Worm (Caenorhabditis elegans) whole organism, L4/young adult: ENCODE results near the gene F54D12.9.

Experiments
- W03F9.2 ChIP-seq: fragments of 150-350 bp; optimal IDR thresholded peaks from 2 replicates; lab custom pipeline; 2014; ENCODE audit warnings: missing biosample characterization, missing genetic modification characterization
- dao-5 ChIP-seq: sonication (generic microtip); optimal IDR thresholded peaks from 2 replicates; lab custom pipeline; 2016; ENCODE audit warnings: missing genotype, missing genetic modification characterization, moderate library complexity, missing compliant biosample characterization
- him-1 ChIP-seq: sonication (generic microtip); optimal IDR thresholded peaks from 2 replicates; lab custom pipeline; 2016; ENCODE audit warnings: missing genotype, missing genetic modification reagents, missing genetic modification characterization, missing compliant biosample characterization

Gene F54D12.9

DNA sequence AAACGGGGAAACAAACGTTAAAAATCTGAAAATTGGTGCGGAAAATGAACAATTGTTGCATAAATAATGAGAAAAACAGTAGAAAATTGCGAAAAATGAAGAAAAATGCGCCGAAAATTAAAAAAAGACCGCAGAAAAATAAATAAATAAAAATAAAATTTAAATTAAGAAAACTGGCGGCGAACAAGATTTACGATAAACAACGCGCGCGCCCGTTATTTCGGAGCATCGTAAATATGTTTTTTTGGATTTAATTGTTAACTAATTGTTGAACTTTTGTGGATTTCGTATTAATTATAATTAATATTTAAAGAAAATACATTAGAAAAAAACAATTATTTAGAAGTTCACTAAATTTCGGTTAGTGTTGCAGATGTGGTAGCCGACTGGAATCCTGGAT, 4.7 kb downstream of the F54D12.9 start:
- no peak for TF ChIP-seq W03F9.2 (tag; lab: Kevin White, UChicago)
- TF ChIP-seq him-1 (tag; lab: Kevin White, UChicago): no peak
- TF ChIP-seq dao-5: no peak

DNA sequence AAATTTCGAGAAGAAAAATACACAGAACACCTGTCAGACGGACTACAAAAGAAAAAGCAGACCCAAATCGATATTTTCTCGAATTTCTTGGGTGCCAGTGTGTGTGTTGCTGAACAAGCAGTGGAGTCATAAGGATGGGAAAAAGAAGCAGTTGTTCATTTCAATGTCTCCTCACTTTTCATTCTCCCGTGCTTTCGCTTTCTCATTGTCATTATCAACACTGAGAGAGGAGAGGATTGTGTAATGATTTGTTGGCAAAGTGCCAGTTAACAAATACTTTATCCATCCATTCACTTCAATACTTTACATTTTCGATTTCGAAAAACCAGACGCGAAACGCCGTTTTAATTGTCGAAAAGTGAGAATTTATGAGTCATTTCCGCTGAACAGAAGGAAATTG, 5.9 kb downstream of the F54D12.9 start:
- no peak for TF ChIP-seq him-1 (tag; lab: Kevin White, UChicago)
- TF ChIP-seq dao-5: no peak
- TF ChIP-seq W03F9.2 (tag; lab: Kevin White, UChicago): no peak

DNA sequence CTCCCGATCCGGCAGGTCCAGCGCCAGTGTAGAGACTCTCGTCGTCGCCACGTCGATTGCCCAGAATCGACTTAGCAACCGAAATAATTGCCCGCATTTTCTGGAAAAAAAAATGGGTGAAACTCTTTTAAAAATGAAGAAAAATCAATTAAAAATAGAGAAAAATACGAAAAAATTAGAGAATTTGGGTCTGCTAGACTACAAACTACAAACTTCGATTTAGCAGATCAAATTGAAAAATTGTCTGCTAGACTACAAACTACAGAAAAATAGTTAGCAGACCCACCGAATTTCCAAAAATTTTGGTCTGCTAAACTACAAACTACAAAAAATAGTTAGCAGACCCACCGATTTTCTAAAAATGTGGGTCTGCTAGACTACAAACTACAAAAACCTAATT, 6.6 kb downstream of the F54D12.9 start, which contains the start of gene rog-1:
rog-1 (minus strand) TSS at position 101 of the 400 bp plus-strand sequence.
- TF ChIP-seq dao-5 (no peak), W03F9.2 (tag; lab: Kevin White, UChicago) (no peak), him-1 (tag; lab: Kevin White, UChicago) (no peak)

DNA sequence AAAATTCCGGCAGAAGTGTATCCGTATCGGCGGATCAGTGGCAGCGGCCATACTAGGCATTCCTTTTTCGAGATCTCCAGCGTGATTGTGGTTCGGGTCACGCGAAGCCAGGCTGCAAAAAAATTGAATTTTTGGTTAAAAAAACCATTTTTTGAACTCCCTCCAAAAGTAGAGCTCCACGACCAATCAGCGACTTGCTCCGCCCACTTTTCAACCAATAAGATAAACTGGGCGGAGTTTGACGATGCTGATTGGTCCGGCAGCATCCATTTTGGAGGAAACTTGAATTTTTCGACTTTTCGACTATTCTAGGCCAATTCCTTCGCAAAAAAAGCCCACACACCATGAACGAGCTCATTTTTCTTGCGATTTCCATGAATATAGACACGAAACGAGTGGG, 7.0 kb downstream of the F54D12.9 start:
- TF ChIP-seq dao-5 (no peak), him-1 (tag; lab: Kevin White, UChicago) (no peak), W03F9.2 (tag; lab: Kevin White, UChicago) (no peak)

DNA sequence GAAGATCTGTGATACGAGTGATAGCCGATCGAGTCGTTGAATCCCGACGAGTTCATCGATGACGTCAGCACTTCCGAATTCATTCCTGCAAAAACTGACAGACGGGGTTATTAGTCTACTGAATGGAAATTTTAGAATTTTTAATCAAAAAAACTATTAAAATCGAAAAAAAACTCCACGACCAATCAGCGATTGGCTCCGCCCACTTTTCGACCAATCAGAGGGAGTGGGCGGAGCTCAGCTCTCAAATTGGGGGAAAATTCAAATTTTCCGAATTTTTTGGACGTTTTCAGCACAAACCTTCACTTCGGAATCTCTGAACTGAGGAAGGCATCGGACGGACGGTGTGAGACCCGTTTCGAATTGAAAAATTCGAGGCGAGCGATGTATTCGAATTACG, 8.6 kb downstream of the F54D12.9 start:
- TF ChIP-seq W03F9.2 (tag; lab: Kevin White, UChicago): no peak
- TF ChIP-seq him-1 (tag; lab: Kevin White, UChicago): no peak
- TF ChIP-seq dao-5: no peak

DNA sequence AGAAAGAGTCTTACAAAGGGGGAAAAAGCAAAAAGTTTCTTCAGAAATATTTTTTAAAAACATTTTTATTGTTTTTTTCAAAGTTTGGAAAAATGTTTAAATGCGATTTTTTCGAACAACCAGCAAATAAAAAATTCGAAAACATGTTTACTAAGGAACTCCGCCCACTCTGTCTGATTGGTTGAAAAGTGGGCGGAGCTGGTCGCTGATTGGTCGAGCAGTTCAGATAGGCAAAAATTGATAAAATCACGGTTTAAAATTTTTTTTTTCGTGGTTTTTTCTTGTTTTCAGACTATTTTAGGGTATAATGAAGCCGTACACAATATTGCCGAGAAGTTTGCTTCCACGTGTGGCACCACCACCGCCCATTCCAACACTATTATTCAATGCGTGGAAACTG, 9.4 kb downstream of the F54D12.9 start:
- no peak for TF ChIP-seq W03F9.2 (tag; lab: Kevin White, UChicago)
- TF ChIP-seq dao-5: no peak
- no peak for TF ChIP-seq him-1 (tag; lab: Kevin White, UChicago)

DNA sequence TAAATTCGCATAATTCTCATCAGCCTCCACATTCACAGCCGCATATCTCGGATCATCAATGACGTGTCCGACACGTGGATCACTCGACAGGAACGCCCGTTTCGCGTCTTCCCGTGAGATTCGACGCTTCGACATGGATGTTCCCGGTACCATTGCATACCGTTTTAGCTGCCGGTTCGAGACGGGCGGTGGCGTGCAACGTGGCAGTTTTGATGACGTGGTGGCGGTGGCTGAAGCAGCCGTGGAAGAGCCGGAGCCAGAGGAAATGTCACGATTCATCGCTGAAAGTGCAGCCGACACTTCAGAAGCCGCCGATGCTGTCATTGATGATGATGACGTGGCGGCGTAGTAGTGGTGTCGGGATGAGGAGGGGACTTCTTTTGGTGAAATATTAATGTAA, 10.0 kb downstream of the F54D12.9 start:
- no peak for TF ChIP-seq dao-5

DNA sequence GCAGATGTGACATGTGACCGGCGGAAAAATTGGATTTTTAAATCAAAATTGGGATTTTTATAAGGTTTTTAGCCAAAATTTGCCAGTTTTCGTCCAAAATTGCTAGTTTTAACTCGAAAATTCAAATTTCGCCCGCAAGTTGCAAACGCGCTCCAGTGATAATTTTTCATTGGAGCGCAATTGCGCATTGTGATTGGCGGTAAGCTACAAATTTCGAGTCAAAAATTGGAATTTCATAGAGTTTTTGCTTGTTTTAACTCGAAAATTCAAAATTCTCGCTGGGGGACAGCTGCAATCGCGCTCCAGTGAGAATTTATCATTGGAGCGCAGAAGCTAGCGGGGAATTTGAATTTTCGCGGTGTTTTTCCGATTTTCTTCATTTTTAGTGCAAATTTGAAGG, 12.2 kb downstream of the F54D12.9 start:
- no peak for TF ChIP-seq him-1 (tag; lab: Kevin White, UChicago)
- no peak for TF ChIP-seq W03F9.2 (tag; lab: Kevin White, UChicago)
- no peak for TF ChIP-seq dao-5

DNA sequence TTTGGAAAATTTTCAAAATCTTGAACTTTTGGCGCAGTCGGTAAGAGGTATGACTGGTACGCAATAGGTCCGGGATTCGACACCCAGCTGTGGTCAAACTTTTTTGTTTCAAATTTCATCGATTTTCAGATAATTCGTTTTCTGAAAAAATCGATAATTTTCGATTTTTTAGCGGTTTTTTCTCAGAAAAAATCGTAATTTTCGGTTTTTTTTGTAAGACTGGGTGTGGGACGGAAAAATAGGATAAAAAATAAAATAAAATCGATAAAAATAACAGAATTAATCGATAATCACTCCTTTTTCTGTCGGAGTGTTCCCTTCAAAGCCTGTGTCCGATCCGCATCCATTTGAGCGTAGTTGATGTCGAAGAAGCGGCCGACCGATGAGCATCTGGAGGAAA, 12.8 kb downstream of the F54D12.9 start:
- TF ChIP-seq W03F9.2 (tag; lab: Kevin White, UChicago): no peak
- TF ChIP-seq dao-5: no peak
- TF ChIP-seq him-1 (tag; lab: Kevin White, UChicago): no peak

DNA sequence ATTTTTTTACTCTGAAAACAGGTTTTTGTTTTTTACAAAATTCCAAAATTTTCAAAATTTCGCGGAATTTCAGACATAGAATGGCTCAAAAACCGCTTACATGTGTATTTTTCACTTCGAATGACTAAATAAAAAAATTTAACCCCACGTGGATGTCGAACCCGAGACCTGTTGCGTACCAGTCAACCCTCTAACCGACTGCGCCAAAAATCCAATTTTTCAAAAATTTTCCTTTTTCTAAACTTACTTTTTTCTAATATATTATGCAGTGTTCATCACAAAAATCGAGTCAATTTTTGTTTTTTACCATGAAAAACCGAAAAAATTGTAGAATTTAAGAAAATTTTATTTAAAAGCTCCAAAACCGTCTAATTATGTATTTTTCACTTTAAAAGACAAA, 15.5 kb downstream of the F54D12.9 start:
- no peak for TF ChIP-seq him-1 (tag; lab: Kevin White, UChicago)
- TF ChIP-seq dao-5: no peak
- no peak for TF ChIP-seq W03F9.2 (tag; lab: Kevin White, UChicago)

DNA sequence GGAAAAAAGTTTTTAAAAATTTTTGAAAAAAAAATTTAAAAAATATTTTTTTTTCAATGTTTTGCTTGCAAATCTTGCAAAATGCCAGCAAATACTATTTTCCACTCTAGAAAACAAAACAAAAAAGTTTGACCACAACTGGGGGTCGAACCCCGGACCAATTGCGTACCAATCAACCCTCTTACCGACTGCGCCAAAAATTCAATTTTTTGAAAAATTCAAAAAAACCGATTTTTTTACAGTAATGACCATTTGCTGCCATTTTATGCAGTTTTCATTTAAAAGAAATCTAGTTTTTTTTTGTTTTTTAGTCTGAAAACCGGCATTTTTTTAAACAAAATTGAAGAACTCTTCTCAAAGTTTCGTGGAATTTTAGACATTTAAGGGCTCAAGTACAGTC, 19.1 kb downstream of the F54D12.9 start:
- TF ChIP-seq him-1 (tag; lab: Kevin White, UChicago) (no peak), W03F9.2 (tag; lab: Kevin White, UChicago) (no peak), dao-5 (no peak)

DNA sequence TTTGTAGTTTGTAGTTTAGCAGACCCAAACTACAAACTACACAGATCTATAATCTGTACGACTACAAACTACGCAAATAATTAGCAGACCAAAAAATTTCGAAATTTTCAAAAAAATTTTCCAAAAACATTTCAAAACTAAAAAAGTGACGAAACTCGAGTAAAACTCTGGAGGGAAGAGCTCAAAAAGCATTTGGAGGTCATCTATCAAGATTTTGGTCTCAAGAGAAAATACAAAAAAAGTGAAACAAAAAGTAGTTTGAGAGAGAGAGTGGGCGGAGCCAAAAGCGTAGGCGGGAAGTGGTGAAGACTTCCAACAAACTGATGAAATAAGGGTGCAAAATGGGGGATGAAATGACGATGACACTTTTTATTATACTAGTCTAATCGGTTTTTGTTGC, 21.3 kb downstream of the F54D12.9 start:
- TF ChIP-seq dao-5: no peak
- no peak for TF ChIP-seq W03F9.2 (tag; lab: Kevin White, UChicago)
- no peak for TF ChIP-seq him-1 (tag; lab: Kevin White, UChicago)

DNA sequence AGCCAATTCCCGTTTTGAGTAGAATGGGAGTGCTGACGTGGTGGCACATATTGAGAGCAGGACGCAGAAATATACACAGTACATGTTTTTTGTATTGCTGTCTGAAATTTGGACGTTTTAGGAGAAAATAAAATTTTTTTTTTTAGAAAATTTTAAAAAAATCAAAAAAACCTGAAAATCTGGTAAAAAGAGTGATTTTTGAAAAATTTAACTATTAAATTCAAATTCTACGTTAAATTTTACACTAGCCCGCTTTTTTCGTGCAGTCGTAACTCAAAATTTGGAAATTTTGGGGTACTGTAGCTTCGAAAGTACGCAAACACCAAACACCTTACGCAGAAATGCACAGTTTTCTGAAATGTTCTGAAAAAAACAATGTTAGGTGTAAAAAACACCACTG, 23.6 kb downstream of the F54D12.9 start, which contains the start of gene C13A10.2:
C13A10.2 (minus strand) TSS at position 101 of the 400 bp plus-strand sequence.
- TF ChIP-seq dao-5 (no peak), him-1 (tag; lab: Kevin White, UChicago) (no peak), W03F9.2 (tag; lab: Kevin White, UChicago) (no peak)

DNA sequence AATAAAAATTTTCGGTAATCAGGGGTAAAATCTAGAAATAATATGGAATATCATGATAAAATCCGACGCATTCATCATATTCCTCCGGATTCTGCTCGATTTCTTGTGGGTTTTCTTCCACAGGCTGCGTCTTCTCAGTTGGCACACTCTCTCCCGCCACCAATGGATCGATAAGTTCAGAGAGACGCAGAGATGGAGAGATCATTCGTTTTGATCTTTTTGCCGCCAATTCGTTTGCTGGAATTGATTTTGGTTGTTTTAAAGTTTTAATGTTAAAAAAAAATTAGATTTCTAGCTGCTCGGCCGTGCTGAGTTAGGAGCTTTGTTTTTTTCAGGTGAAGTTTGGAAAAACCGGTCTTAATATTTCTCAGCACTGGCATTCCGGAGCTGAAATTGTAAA, 24.3 kb downstream of the F54D12.9 start:
- no peak for TF ChIP-seq him-1 (tag; lab: Kevin White, UChicago)
- no peak for TF ChIP-seq dao-5
- TF ChIP-seq W03F9.2 (tag; lab: Kevin White, UChicago): no peak

DNA sequence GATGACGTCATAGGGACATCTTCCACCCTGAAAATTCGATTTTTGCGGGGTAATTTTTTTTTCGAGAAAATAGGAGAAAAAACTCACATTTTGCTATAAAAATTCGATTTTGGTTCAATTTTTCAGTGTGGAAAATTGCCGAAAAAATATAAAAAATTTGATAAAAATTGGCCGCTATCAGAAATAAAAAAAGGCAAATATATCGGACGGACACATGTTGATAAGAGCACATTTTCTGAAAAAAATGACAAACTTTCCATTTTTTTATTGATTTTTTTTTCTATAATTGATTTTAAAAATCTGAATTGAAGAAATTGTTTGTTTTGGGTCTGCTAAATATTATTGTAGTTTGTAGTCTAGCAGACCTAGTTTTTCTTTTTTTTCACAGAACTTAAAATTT, 26.0 kb downstream of the F54D12.9 start, which contains the start of gene C13A10.1:
C13A10.1 (minus strand) TSS at position 170 of the 400 bp plus-strand sequence.
- no peak for TF ChIP-seq him-1 (tag; lab: Kevin White, UChicago)
- TF ChIP-seq dao-5: no peak
- TF ChIP-seq W03F9.2 (tag; lab: Kevin White, UChicago): no peak
